Worm (Caenorhabditis elegans): ENCODE results near the gene F31B9.3.

F31B9.3 gene

ce11 chrX:15887495-15887894 is 36.0 kb upstream of the F31B9.3 start, which contains the start of gene F53H4.3:
TSS of gene F53H4.3 (minus strand) at chrX:15887595.
- TF ChIP-seq ref-2 (tag; optimal IDR thresholded peaks at IDR 0.05) = no peak
- TF ChIP-seq fax-1 (tag; optimal IDR thresholded peaks at IDR 0.05) = no peak

ce11 chrX:15887989-15888388 is 35.6 kb upstream of the F31B9.3 start:
- no peak for TF ChIP-seq T23F11.4 (GFP tag; optimal IDR thresholded peaks at IDR 0.05)
- TF ChIP-seq ceh-31 (tag; optimal IDR thresholded peaks at IDR 0.05) = no peak
- TF ChIP-seq ceh-30 (tag; optimal IDR thresholded peaks at IDR 0.05) = no peak
- TF ChIP-seq lin-11 (tag; optimal IDR thresholded peaks at IDR 0.05) = no peak

- no peak for TF ChIP-seq ceh-45 (GFP tag; IDR thresholded peaks at IDR 0.05)
These were observed 31.0 kb upstream of the F31B9.3 start for ce11 chrX:15892525-15892924.

- TF ChIP-seq lim-6 (tag; optimal IDR thresholded peaks at IDR 0.05) (no peak), pag-3 (tag; optimal IDR thresholded peaks at IDR 0.05; ENCODE audit: borderline replicate concordance) (no peak), ceh-34 (tag; optimal IDR thresholded peaks at IDR 0.05) (no peak), F13H6.1 (tag; optimal IDR thresholded peaks at IDR 0.05) (no peak), ceh-19 (GFP tag; optimal IDR thresholded peaks at IDR 0.05) (no peak), mec-3 (tag; optimal IDR thresholded peaks at IDR 0.05; ENCODE audit: borderline replicate concordance) (no peak), hlh-30 (tag; optimal IDR thresholded peaks at IDR 0.05; ENCODE audit: insufficient read depth) (no peak), ceh-18 (tag; optimal IDR thresholded peaks at IDR 0.05) (no peak), hlh-13 (GFP tag; optimal IDR thresholded peaks at IDR 0.05) (no peak)
These were observed 22.3 kb upstream of the F31B9.3 start for ce11 chrX:15901214-15901613.

- TF ChIP-seq ztf-16 (tag; optimal IDR thresholded peaks at IDR 0.05) (no peak), ref-2 (tag; optimal IDR thresholded peaks at IDR 0.05) (no peak), ttx-3 (tag; optimal IDR thresholded peaks at IDR 0.05) (no peak), hlh-6 (tag; optimal IDR thresholded peaks at IDR 0.05) (no peak), lin-11 (tag; optimal IDR thresholded peaks at IDR 0.05) (no peak), ahr-1 (tag; optimal IDR thresholded peaks at IDR 0.05) (no peak), tbx-2 (tag; optimal IDR thresholded peaks at IDR 0.05) (no peak), syd-9 (tag; optimal IDR thresholded peaks at IDR 0.05) (no peak)
These were observed 20.7 kb upstream of the F31B9.3 start for ce11 chrX:15902835-15903234.

ce11 chrX:15910328-15910727 is 13.2 kb upstream of the F31B9.3 start, which contains the start of gene npr-33:
TSS of gene npr-33 (plus strand) at chrX:15910628.
- TF ChIP-seq unc-3 (GFP tag; conservative IDR thresholded peaks at IDR 0.05) (no peak), unc-3 (tag; optimal IDR thresholded peaks at IDR 0.05) (no peak), sox-4 (tag; optimal IDR thresholded peaks at IDR 0.05) (no peak), fkh-10 (GFP tag; optimal IDR thresholded peaks at IDR 0.05) (no peak), elt-4 (tag; optimal IDR thresholded peaks at IDR 0.05) (no peak), elt-2 (tag; optimal IDR thresholded peaks at IDR 0.05) (no peak), sdc-2 (tag; optimal IDR thresholded peaks at IDR 0.05) (no peak), dmd-4 (tag; optimal IDR thresholded peaks at IDR 0.05; ENCODE audit: borderline replicate concordance) (no peak), lin-11 (tag; optimal IDR thresholded peaks at IDR 0.05) (no peak), ceh-9 (tag; optimal IDR thresholded peaks at IDR 0.05) (no peak), fax-1 (tag; optimal IDR thresholded peaks at IDR 0.05) (no peak), C38D4.7 (GFP tag; optimal IDR thresholded peaks at IDR 0.05) (no peak), hlh-6 (tag; optimal IDR thresholded peaks at IDR 0.05) (no peak), unc-55 (GFP tag; optimal IDR thresholded peaks at IDR 0.05) (no peak), npax-4 (tag; optimal IDR thresholded peaks at IDR 0.05) (no peak), unc-42 (tag; optimal IDR thresholded peaks at IDR 0.05) (no peak)

All from whole organism, late embryonic.